Fruit fly (Drosophila melanogaster) whole organism, embryonic: Measurements from ENCODE around the gene gcm.

Experiments used
- Abd-B ChIP-seq: fragments of 200-800 bp; sonication (Bioruptor generic); optimal IDR thresholded peaks from 2 replicates; lab custom pipeline; 2018; ENCODE audit warnings: missing biosample characterization, mild to moderate bottlenecking, missing genetic modification characterization, moderate library complexity
- Asciz ChIP-seq: fragments of 200-800 bp; sonication (Bioruptor generic); optimal IDR thresholded peaks from 2 replicates; lab custom pipeline; 2017; ENCODE audit warnings: missing biosample characterization, mild to moderate bottlenecking, missing genetic modification characterization, missing genetic modification reagents
- Bteb2 ChIP-seq: fragments of 200-800 bp; sonication (Bioruptor generic); optimal IDR thresholded peaks from 2 replicates; lab custom pipeline; 2016; ENCODE audit warnings: missing biosample characterization, missing genetic modification characterization
- CG10147 ChIP-seq: fragments of 200-800 bp; sonication (Bioruptor generic); optimal IDR thresholded peaks from 2 replicates; lab custom pipeline; 2019; ENCODE audit warnings: missing biosample characterization, mild to moderate bottlenecking, missing genetic modification characterization, moderate library complexity
- CG10979 ChIP-seq: fragments of 200-800 bp; sonication (Bioruptor generic); optimal IDR thresholded peaks from 2 replicates; lab custom pipeline; 2018; ENCODE audit warnings: missing biosample characterization, mild to moderate bottlenecking, missing genetic modification characterization, moderate library complexity
- CG12104 ChIP-seq: fragments of 200-800 bp; sonication (Bioruptor generic); optimal IDR thresholded peaks from 3 replicates; lab custom pipeline; 2016; ENCODE audit warnings: missing biosample characterization, missing genetic modification characterization
- CG1233 ChIP-seq: fragments of 200-800 bp; sonication (Bioruptor generic); optimal IDR thresholded peaks from 4 replicates; lab custom pipeline; 2018; ENCODE audit warnings: missing biosample characterization, mild to moderate bottlenecking, missing genetic modification characterization
- CG13775 ChIP-seq: fragments of 200-800 bp; sonication (Bioruptor generic); optimal IDR thresholded peaks from 3 replicates; lab custom pipeline; 2017; ENCODE audit warnings: missing biosample characterization, mild to moderate bottlenecking, missing genetic modification characterization
- CG16813 ChIP-seq: fragments of 200-800 bp; sonication (Bioruptor generic); IDR thresholded peaks from 3 replicates; pipeline ENCODE4 v1.3.6; 2022; ENCODE audit warnings: missing biosample characterization, missing genetic modification characterization; ENCODE audit not compliant: partially characterized antibody
- CG17359 ChIP-seq: fragments of 200-800 bp; sonication (Bioruptor generic); optimal IDR thresholded peaks from 3 replicates; lab custom pipeline; 2018; ENCODE audit warnings: missing biosample characterization, mild to moderate bottlenecking, missing genetic modification characterization, moderate library complexity
- CG2678 ChIP-seq: fragments of 200-800 bp; sonication (Bioruptor generic); optimal IDR thresholded peaks from 3 replicates; lab custom pipeline; 2019; ENCODE audit warnings: missing biosample characterization, mild to moderate bottlenecking, missing genetic modification characterization, moderate library complexity
- CG31365 ChIP-seq: fragments of 200-800 bp; sonication (Bioruptor generic); optimal IDR thresholded peaks from 2 replicates; lab custom pipeline; 2018; ENCODE audit warnings: missing biosample characterization, mild to moderate bottlenecking, missing genetic modification characterization
- CG34224 ChIP-seq: fragments of 200-800 bp; sonication (Bioruptor generic); IDR thresholded peaks from 3 replicates; pipeline ENCODE4 v1.3.6; 2022; ENCODE audit warnings: missing biosample characterization, missing genetic modification characterization; ENCODE audit not compliant: partially characterized antibody
- CG34376 ChIP-seq: fragments of 200-800 bp; sonication (Bioruptor generic); optimal IDR thresholded peaks from 2 replicates; lab custom pipeline; 2018; ENCODE audit warnings: missing biosample characterization, mild to moderate bottlenecking, missing genetic modification characterization
- CG3838 ChIP-seq: fragments of 200-800 bp; sonication (Bioruptor generic); optimal IDR thresholded peaks from 3 replicates; lab custom pipeline; 2016; ENCODE audit warnings: missing biosample characterization, missing genetic modification characterization
- CG4282 ChIP-seq: fragments of 200-800 bp; sonication (Bioruptor generic); optimal IDR thresholded peaks from 2 replicates; lab custom pipeline; 2016; ENCODE audit warnings: missing biosample characterization, missing genetic modification characterization
- CG5245 ChIP-seq: fragments of 200-800 bp; sonication (Bioruptor generic); optimal IDR thresholded peaks from 3 replicates; lab custom pipeline; 2016; ENCODE audit warnings: missing biosample characterization, missing genetic modification characterization
- CG6272 ChIP-seq: fragments of 200-800 bp; sonication (Bioruptor generic); IDR thresholded peaks from 2 replicates; pipeline ENCODE4 v1.3.6; 2022; ENCODE audit warnings: missing biosample characterization, missing genetic modification characterization
- CG7786 ChIP-seq: fragments of 200-800 bp; sonication (Bioruptor generic); optimal IDR thresholded peaks from 2 replicates; lab custom pipeline; 2016; ENCODE audit warnings: missing biosample characterization, missing genetic modification characterization
- CG9437 ChIP-seq: fragments of 200-800 bp; sonication (Bioruptor generic); optimal IDR thresholded peaks from 2 replicates; lab custom pipeline; 2018; ENCODE audit warnings: missing biosample characterization, mild to moderate bottlenecking, missing genetic modification characterization
- CG9727 ChIP-seq: fragments of 200-800 bp; sonication (Bioruptor generic); optimal IDR thresholded peaks from 3 replicates; lab custom pipeline; 2017; ENCODE audit warnings: missing biosample characterization, mild to moderate bottlenecking, missing genetic modification characterization
- CTCF ChIP-seq: fragments of 200-800 bp; sonication (Bioruptor generic); optimal IDR thresholded peaks from 2 replicates; lab custom pipeline; 2017; ENCODE audit warnings: missing biosample characterization, mild to moderate bottlenecking, missing genetic modification characterization, moderate library complexity
- CkIIα-i1 ChIP-seq: fragments of 200-800 bp; sonication (Bioruptor generic); IDR thresholded peaks from 2 replicates; pipeline ENCODE4 v1.3.6; 2022; ENCODE audit warnings: missing biosample characterization, missing genetic modification characterization
- D ChIP-seq, 2 experiments: fragments of 200-800 bp in 1 of 2; fragments of >200 bp in 1 of 2; sonication (Bioruptor generic) in 1 of 2; optimal IDR thresholded peaks; 2 replicates in 1 of 2; 3 replicates in 1 of 2; lab custom pipeline; 2017; ENCODE audit warnings: mild to moderate bottlenecking in 1 of 2, missing biosample characterization in 1 of 2, missing genetic modification characterization in 1 of 2, missing genetic modification reagents in 1 of 2
- Dfd ChIP-seq, 2 experiments: fragments of >200 bp; optimal IDR thresholded peaks; 2 replicates each; lab custom pipeline; 2017; ENCODE audit warnings: missing biosample characterization in 2 of 2, missing genetic modification characterization in 2 of 2
- E2f2 ChIP-seq: fragments of 200-800 bp; sonication (Bioruptor generic); IDR thresholded peaks from 2 replicates; pipeline ENCODE4 v1.3.6; 2022; ENCODE audit warnings: missing biosample characterization, missing genetic modification characterization
- Fer2 ChIP-seq: fragments of 200-800 bp; sonication (Bioruptor generic); optimal IDR thresholded peaks from 2 replicates; lab custom pipeline; 2018; ENCODE audit warnings: missing biosample characterization, mild to moderate bottlenecking, missing genetic modification characterization, moderate library complexity
- HLH3B ChIP-seq: fragments of 200-800 bp; sonication (Bioruptor generic); IDR thresholded peaks from 2 replicates; pipeline ENCODE4 v1.3.6; 2022; ENCODE audit warnings: missing biosample characterization, missing genetic modification characterization
- Hey ChIP-seq: fragments of 200-800 bp; sonication (Bioruptor generic); optimal IDR thresholded peaks from 3 replicates; lab custom pipeline; 2018; ENCODE audit warnings: missing biosample characterization, mild to moderate bottlenecking, missing genetic modification characterization
- Jarid2 ChIP-seq: fragments of 200-800 bp; sonication (Bioruptor generic); optimal IDR thresholded peaks from 3 replicates; lab custom pipeline; 2017; ENCODE audit warnings: mild to moderate bottlenecking, missing biosample characterization, missing genetic modification reagents, missing genetic modification characterization
- Lim3 ChIP-seq: fragments of 200-800 bp; sonication (Bioruptor generic); IDR thresholded peaks from 2 replicates; pipeline ENCODE4 v1.3.6; 2022; ENCODE audit warnings: missing biosample characterization, missing genetic modification characterization
- MTF-1 ChIP-seq: fragments of 200-800 bp; sonication (Bioruptor generic); optimal IDR thresholded peaks from 2 replicates; lab custom pipeline; 2018; ENCODE audit warnings: missing biosample characterization, mild to moderate bottlenecking, missing genetic modification characterization, borderline replicate concordance
- Mrtf ChIP-seq: fragments of 200-800 bp; sonication (Bioruptor generic); IDR thresholded peaks from 3 replicates; pipeline ENCODE4 v1.3.6; 2022; ENCODE audit warnings: missing biosample characterization, missing genetic modification characterization
- Neu2 ChIP-seq: fragments of 200-800 bp; sonication (Bioruptor generic); optimal IDR thresholded peaks from 3 replicates; lab custom pipeline; 2016; ENCODE audit warnings: missing biosample characterization, missing genetic modification characterization, borderline replicate concordance
- Nf-YA ChIP-seq: fragments of 200-800 bp; sonication (Bioruptor generic); IDR thresholded peaks from 2 replicates; pipeline ENCODE4 v1.3.6; 2022; ENCODE audit warnings: missing biosample characterization, missing genetic modification characterization
- Nf-YB ChIP-seq: fragments of 200-800 bp; sonication (Bioruptor generic); optimal IDR thresholded peaks from 3 replicates; lab custom pipeline; 2019; ENCODE audit warnings: missing biosample characterization, mild to moderate bottlenecking, missing genetic modification characterization, moderate library complexity
- Optix ChIP-seq: fragments of 200-800 bp; sonication (Bioruptor generic); IDR thresholded peaks from 3 replicates; pipeline ENCODE4 v1.3.6; 2022; ENCODE audit warnings: missing biosample characterization, missing genetic modification characterization
- PHDP ChIP-seq: fragments of 200-800 bp; sonication (Bioruptor generic); optimal IDR thresholded peaks from 3 replicates; lab custom pipeline; 2018; ENCODE audit warnings: missing biosample characterization, mild to moderate bottlenecking, missing genetic modification characterization, moderate library complexity
- amos ChIP-seq: fragments of 200-800 bp; sonication (Bioruptor generic); IDR thresholded peaks from 2 replicates; pipeline ENCODE4 v1.3.6; 2022; ENCODE audit warnings: missing biosample characterization, missing genetic modification characterization; ENCODE audit not compliant: partially characterized antibody
- aop ChIP-seq: fragments of 200-800 bp; sonication (Bioruptor generic); IDR thresholded peaks from 2 replicates; pipeline ENCODE4 v1.3.6; 2022; ENCODE audit warnings: missing biosample characterization, missing genetic modification characterization
- bcd ChIP-seq: fragments of 200-800 bp; sonication (Bioruptor generic); optimal IDR thresholded peaks from 2 replicates; lab custom pipeline; 2017; ENCODE audit warnings: missing biosample characterization, mild to moderate bottlenecking, missing genetic modification characterization
- ci ChIP-seq: fragments of 200-800 bp; sonication (Bioruptor generic); IDR thresholded peaks from 3 replicates; pipeline ENCODE4 v1.3.6; 2022; ENCODE audit warnings: missing biosample characterization, missing genetic modification characterization
- croc ChIP-seq: fragments of 200-800 bp; sonication (Bioruptor generic); conservative IDR thresholded peaks from 3 replicates; pipeline ENCODE4 v1.3.6; 2022; ENCODE audit warnings: missing biosample characterization, missing genetic modification characterization
- fd64A ChIP-seq: fragments of 200-800 bp; sonication (Bioruptor generic); optimal IDR thresholded peaks from 3 replicates; lab custom pipeline; 2018; ENCODE audit warnings: missing biosample characterization, mild to moderate bottlenecking, missing genetic modification characterization
- gfzf ChIP-seq: fragments of 200-800 bp; sonication (Bioruptor generic); optimal IDR thresholded peaks from 2 replicates; lab custom pipeline; 2016; ENCODE audit warnings: missing biosample characterization, mild to moderate bottlenecking, missing genetic modification characterization, moderate library complexity
- grn ChIP-seq: fragments of 200-800 bp; sonication (Bioruptor generic); optimal IDR thresholded peaks from 3 replicates; lab custom pipeline; 2017; ENCODE audit warnings: missing biosample characterization, missing genetic modification characterization
- row ChIP-seq: fragments of 200-800 bp; sonication (Bioruptor generic); IDR thresholded peaks from 3 replicates; pipeline ENCODE4 v1.3.6; 2022; ENCODE audit warnings: missing biosample characterization, missing genetic modification characterization
- sens-2 ChIP-seq: fragments of 200-800 bp; sonication (Bioruptor generic); IDR thresholded peaks from 2 replicates; pipeline ENCODE4 v1.3.6; 2022; ENCODE audit warnings: missing biosample characterization, missing genetic modification characterization
- tap ChIP-seq: fragments of 200-800 bp; optimal IDR thresholded peaks from 3 replicates; lab custom pipeline; 2019; ENCODE audit warnings: missing biosample characterization, mild to moderate bottlenecking, missing genetic modification characterization, moderate library complexity
- wdn ChIP-seq: fragments of 200-800 bp; sonication (Bioruptor generic); IDR thresholded peaks from 2 replicates; pipeline ENCODE4 v1.3.6; 2022; ENCODE audit warnings: missing biosample characterization, missing genetic modification characterization
- zen2 ChIP-seq: fragments of 200-800 bp; sonication (Bioruptor generic); IDR thresholded peaks from 3 replicates; pipeline ENCODE4 v1.3.6; 2022; ENCODE audit warnings: missing biosample characterization, missing genetic modification characterization; ENCODE audit not compliant: partially characterized antibody
- zfh1 ChIP-seq: fragments of 200-800 bp; sonication (Bioruptor generic); IDR thresholded peaks from 3 replicates; pipeline ENCODE4 v1.3.6; 2022; ENCODE audit warnings: missing biosample characterization, missing genetic modification characterization

Gene gcm

DNA sequence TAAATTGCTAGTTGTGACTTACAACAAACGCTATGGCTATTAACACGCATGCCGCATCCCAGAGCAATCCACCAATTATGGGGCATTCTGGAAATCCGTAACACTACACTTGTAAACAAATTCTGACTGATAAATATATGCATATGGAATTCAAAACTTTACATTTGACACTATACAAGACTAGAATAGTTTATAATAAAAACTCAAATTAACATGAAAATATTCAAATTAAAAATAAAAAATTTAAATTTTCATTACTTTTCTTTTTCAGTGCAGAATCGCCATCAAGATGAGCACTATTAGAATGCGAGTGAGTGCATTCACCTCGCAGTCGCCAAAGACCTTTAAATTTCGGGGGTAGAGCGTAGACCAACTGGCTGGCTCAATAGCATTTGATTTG lies 4.4 kb upstream of the gcm start (continued):
- no peak for TF ChIP-seq Neu2 (GFP tag; lab: Kevin White, UChicago)
- no peak for TF ChIP-seq CG2678 (tag; lab: Kevin White, UChicago)
- TF ChIP-seq E2f2 (GFP tag; lab: Robert Waterston, UW) = no peak
- no peak for TF ChIP-seq CTCF
- no peak for TF ChIP-seq bcd
- no peak for TF ChIP-seq Hey
- no peak for TF ChIP-seq CG9437
- peak; percentile 77 for TF ChIP-seq CG10979 (tag; lab: Kevin White, UChicago)
- no peak for TF ChIP-seq zen2 (GFP tag; lab: Robert Waterston, UW)
- TF ChIP-seq Asciz (GFP tag; lab: Kevin White, UChicago) = peak; percentile 31
- TF ChIP-seq Nf-YB (GFP tag; lab: Kevin White, UChicago) = peak; percentile 35
- no peak for TF ChIP-seq CG5245 (GFP tag; lab: Kevin White, UChicago)
- TF ChIP-seq Optix (GFP tag; lab: Robert Waterston, UW) = no peak
- no peak for TF ChIP-seq aop (GFP tag; lab: Robert Waterston, UW)
- no peak for TF ChIP-seq HLH3B
- TF ChIP-seq PHDP (tag; lab: Kevin White, UChicago) = no peak
- no peak for TF ChIP-seq CG16813 (GFP tag; lab: Robert Waterston, UW)
- no peak for TF ChIP-seq CG34376 (GFP tag; lab: Kevin White, UChicago)
- TF ChIP-seq row (GFP tag; lab: Robert Waterston, UW) = no peak
- TF ChIP-seq grn (GFP tag; lab: Kevin White, UChicago) = no peak
- TF ChIP-seq Nf-YA = no peak
- no peak for TF ChIP-seq D (optimal IDR thresholded peaks at IDR 0.05; lab: Kevin White, UChicago)
- TF ChIP-seq D (GFP tag; optimal IDR thresholded peaks at IDR 0.05; lab: Kevin White, UChicago) = peak; percentile 21
- no peak for TF ChIP-seq CG1233 (GFP tag; lab: Kevin White, UChicago)
- TF ChIP-seq CG9727 = peak; percentile 60
- TF ChIP-seq CG34224 = no peak
- 0 out of 3 replicates have a peak, but pooled peaks have one; percentile 22 for TF ChIP-seq ci (GFP tag; lab: Robert Waterston, UW)
- TF ChIP-seq CG10147 (GFP tag; lab: Kevin White, UChicago) = no peak
- TF ChIP-seq Fer2 (tag; lab: Kevin White, UChicago) = no peak
- no peak for TF ChIP-seq CG12104 (GFP tag; lab: Kevin White, UChicago)
- no peak for TF ChIP-seq CG7786 (GFP tag; lab: Kevin White, UChicago)
- no peak for TF ChIP-seq gfzf (GFP tag; lab: Kevin White, UChicago)
- no peak for TF ChIP-seq croc (GFP tag; lab: Robert Waterston, UW)
- no peak for TF ChIP-seq MTF-1 (GFP tag; lab: Kevin White, UChicago)
- TF ChIP-seq CkIIα-i1 (GFP tag; lab: Robert Waterston, UW) = no peak
- TF ChIP-seq Mrtf (GFP tag; lab: Robert Waterston, UW) = no peak
- no peak for TF ChIP-seq amos (GFP tag; lab: Robert Waterston, UW)
- TF ChIP-seq Jarid2 (GFP tag; lab: Kevin White, UChicago) = no peak
- no peak for TF ChIP-seq CG3838
- TF ChIP-seq CG4282 (GFP tag; lab: Kevin White, UChicago) = no peak
- no peak for TF ChIP-seq wdn (GFP tag; lab: Robert Waterston, UW)
- no peak for TF ChIP-seq Abd-B (GFP tag; lab: Kevin White, UChicago)
- TF ChIP-seq tap (tag; lab: Kevin White, UChicago) = no peak
- TF ChIP-seq sens-2 (GFP tag; lab: Robert Waterston, UW) = no peak
- TF ChIP-seq Bteb2 = no peak
- no peak for TF ChIP-seq zfh1 (GFP tag; lab: Robert Waterston, UW)
- no peak for TF ChIP-seq Lim3 (GFP tag; lab: Robert Waterston, UW)
- TF ChIP-seq CG31365 (tag; lab: Kevin White, UChicago) = no peak
- peak; percentile 1 for TF ChIP-seq CG13775
- no peak for TF ChIP-seq CG17359 (tag; lab: Kevin White, UChicago)
- TF ChIP-seq CG6272 (GFP tag; lab: Robert Waterston, UW) = no peak
- no peak for TF ChIP-seq fd64A
- TF ChIP-seq Dfd (GFP tag; optimal IDR thresholded peaks at IDR 0.05; lab: Kevin White, UChicago) = no peak
